Worm (Caenorhabditis elegans) whole organism, early embryonic: ENCODE data around the gene ZK287.9.

Source experiments
- B0310.2 ChIP-seq: sonication (generic microtip); optimal IDR thresholded peaks from 2 replicates; lab custom pipeline; 2016; ENCODE audit warnings: mild to moderate bottlenecking, missing genetic modification characterization, missing compliant biosample characterization
- F13C5.2 ChIP-seq: sonication (generic microtip); optimal IDR thresholded peaks from 2 replicates; lab custom pipeline; 2017; ENCODE audit warnings: mild to moderate bottlenecking, missing genetic modification characterization, inconsistent platforms, missing compliant biosample characterization
- aly-1 ChIP-seq: sonication (generic microtip); optimal IDR thresholded peaks from 2 replicates; lab custom pipeline; 2016; ENCODE audit warnings: missing genetic modification characterization, missing compliant biosample characterization
- ama-1 ChIP-seq: fragments of 150-350 bp; optimal IDR thresholded peaks from 2 replicates; lab custom pipeline; 2014
- ceh-13 ChIP-seq: fragments of 200-800 bp; sonication (Bioruptor generic); optimal IDR thresholded peaks from 2 replicates; lab custom pipeline; 2018; ENCODE audit warnings: mild to moderate bottlenecking, missing genetic modification characterization, missing compliant biosample characterization
- ceh-36 ChIP-seq: sonication (generic microtip); optimal IDR thresholded peaks from 2 replicates; lab custom pipeline; 2016; ENCODE audit warnings: missing genetic modification characterization, inconsistent platforms, missing compliant biosample characterization
- ets-7 ChIP-seq: sonication (generic microtip); optimal IDR thresholded peaks from 2 replicates; lab custom pipeline; 2016; ENCODE audit warnings: missing genotype, missing genetic modification characterization, missing compliant biosample characterization
- flt-1 ChIP-seq: fragments of 200-800 bp; sonication (Bioruptor generic); IDR thresholded peaks from 2 replicates; pipeline ENCODE4 v1.3.6; 2022; ENCODE audit warnings: missing genetic modification characterization, missing compliant biosample characterization
- hmbx-1 ChIP-seq: sonication (generic microtip); optimal IDR thresholded peaks from 2 replicates; lab custom pipeline; 2016; ENCODE audit warnings: mild to moderate bottlenecking, missing genetic modification characterization, missing compliant biosample characterization
- hmg-4 ChIP-seq: fragments of 200-800 bp; sonication (Bioruptor generic); optimal IDR thresholded peaks from 2 replicates; lab custom pipeline; 2018; ENCODE audit warnings: mild to moderate bottlenecking, missing genetic modification characterization, missing compliant biosample characterization
- hnd-1 ChIP-seq: sonication (generic microtip); optimal IDR thresholded peaks from 2 replicates; lab custom pipeline; 2016; ENCODE audit warnings: missing genetic modification characterization, missing compliant biosample characterization
- pes-1 ChIP-seq: fragments of 200-800 bp; sonication (Bioruptor generic); IDR thresholded peaks from 2 replicates; pipeline ENCODE4 v1.3.6; 2022; ENCODE audit warnings: missing genetic modification reagents, missing genetic modification characterization, missing compliant biosample characterization
- scrt-1 ChIP-seq: fragments of 200-800 bp; sonication (Bioruptor generic); IDR thresholded peaks from 2 replicates; pipeline ENCODE4 v1.3.6; 2022; ENCODE audit warnings: missing genetic modification characterization, missing compliant biosample characterization
- sea-1 ChIP-seq: fragments of 200-800 bp; sonication (Bioruptor generic); conservative IDR thresholded peaks from 2 replicates; pipeline ENCODE4 v1.3.6; 2022; ENCODE audit warnings: missing genetic modification characterization, missing compliant biosample characterization
- tbx-11 ChIP-seq: fragments of 200-800 bp; sonication (Bioruptor generic); IDR thresholded peaks from 2 replicates; pipeline ENCODE4 v1.3.6; 2022; ENCODE audit warnings: missing genetic modification characterization, missing compliant biosample characterization
- tbx-37 ChIP-seq: fragments of 200-800 bp; sonication (Bioruptor generic); conservative IDR thresholded peaks from 2 replicates; pipeline ENCODE4 v1.3.6; 2022; ENCODE audit warnings: missing genetic modification reagents, missing genetic modification characterization, missing compliant biosample characterization
- tra-4 ChIP-seq: sonication (generic microtip); optimal IDR thresholded peaks from 2 replicates; lab custom pipeline; 2017; ENCODE audit warnings: missing genetic modification characterization, missing compliant biosample characterization

Gene ZK287.9

ce11 chrV:9709747-9710146, 30.6 kb downstream of the ZK287.9 start, which contains the start of gene tag-120:
Gene tag-120 (minus strand): TSS chrV:9709814.
- TF ChIP-seq pes-1 (GFP tag; lab: Robert Waterston, UW) (no peak), B0310.2 (no peak), tbx-11 (GFP tag; lab: Robert Waterston, UW) (no peak), ceh-13 (no peak), tbx-37 (no peak), ets-7 (tag; lab: Kevin White, UChicago) (no peak), hnd-1 (tag; lab: Kevin White, UChicago) (no peak)

ce11 chrV:9711174-9711573, 32.0 kb downstream of the ZK287.9 start:
- no peak for TF ChIP-seq F13C5.2 (tag; lab: Kevin White, UChicago)
- no peak for TF ChIP-seq pes-1 (GFP tag; lab: Robert Waterston, UW)
- no peak for TF ChIP-seq hmbx-1
- TF ChIP-seq tra-4 (tag; lab: Kevin White, UChicago), result no peak
- no peak for TF ChIP-seq tbx-37
- no peak for TF ChIP-seq flt-1 (GFP tag; lab: Robert Waterston, UW)
- TF ChIP-seq ets-7 (tag; lab: Kevin White, UChicago), result no peak
- no peak for TF ChIP-seq hmg-4 (GFP tag; lab: Kevin White, UChicago)
- TF ChIP-seq aly-1 (tag; lab: Kevin White, UChicago), result no peak
- no peak for TF ChIP-seq B0310.2
- no peak for TF ChIP-seq sea-1 (GFP tag; lab: Robert Waterston, UW)
- TF ChIP-seq ceh-36 (tag; lab: Kevin White, UChicago), result no peak
- TF ChIP-seq ceh-13, result no peak
- no peak for TF ChIP-seq ama-1 (lab: Kevin White, UChicago)
- TF ChIP-seq hnd-1 (tag; lab: Kevin White, UChicago), result no peak

ce11 chrV:9712418-9713173, 33.4 kb downstream of the ZK287.9 start:
- no peak for TF ChIP-seq hnd-1 (tag; lab: Kevin White, UChicago)
- TF ChIP-seq tbx-11 (GFP tag; lab: Robert Waterston, UW), result no peak
- no peak for TF ChIP-seq hmg-4 (GFP tag; lab: Kevin White, UChicago)
- TF ChIP-seq hmbx-1, result no peak
- TF ChIP-seq pes-1 (GFP tag; lab: Robert Waterston, UW), result no peak
- no peak for TF ChIP-seq sea-1 (GFP tag; lab: Robert Waterston, UW)
- no peak for TF ChIP-seq scrt-1
- no peak for TF ChIP-seq ceh-36 (tag; lab: Kevin White, UChicago)
- no peak for TF ChIP-seq tbx-37
- no peak for TF ChIP-seq ets-7 (tag; lab: Kevin White, UChicago)
- no peak for TF ChIP-seq flt-1 (GFP tag; lab: Robert Waterston, UW)
- no peak for TF ChIP-seq B0310.2
- no peak for TF ChIP-seq ama-1 (lab: Kevin White, UChicago)
- no peak for TF ChIP-seq ceh-13
- no peak for TF ChIP-seq tra-4 (tag; lab: Kevin White, UChicago)
- TF ChIP-seq F13C5.2 (tag; lab: Kevin White, UChicago), result no peak
- no peak for TF ChIP-seq aly-1 (tag; lab: Kevin White, UChicago)

- TF ChIP-seq tra-4 (tag; lab: Kevin White, UChicago), result no peak
- no peak for TF ChIP-seq ceh-36 (tag; lab: Kevin White, UChicago)
- no peak for TF ChIP-seq F13C5.2 (tag; lab: Kevin White, UChicago)
- no peak for TF ChIP-seq flt-1 (GFP tag; lab: Robert Waterston, UW)
- TF ChIP-seq hmbx-1, result no peak
- no peak for TF ChIP-seq pes-1 (GFP tag; lab: Robert Waterston, UW)
- TF ChIP-seq scrt-1, result no peak
- TF ChIP-seq ets-7 (tag; lab: Kevin White, UChicago), result no peak
- TF ChIP-seq ama-1 (lab: Kevin White, UChicago), result no peak
- TF ChIP-seq B0310.2, result no peak
- TF ChIP-seq hnd-1 (tag; lab: Kevin White, UChicago), result no peak
- no peak for TF ChIP-seq tbx-11 (GFP tag; lab: Robert Waterston, UW)
- TF ChIP-seq tbx-37, result no peak
- no peak for TF ChIP-seq ceh-13
- no peak for TF ChIP-seq sea-1 (GFP tag; lab: Robert Waterston, UW)
- no peak for TF ChIP-seq hmg-4 (GFP tag; lab: Kevin White, UChicago)
- no peak for TF ChIP-seq aly-1 (tag; lab: Kevin White, UChicago)
These were observed 34.4 kb downstream of the ZK287.9 start, which contains the start of gene F40F9.10 for ce11 chrV:9713532-9713931. Gene F40F9.10 (minus strand): TSS chrV:9713632.

ce11 chrV:9714909-9715308, 35.8 kb downstream of the ZK287.9 start, which contains the start of gene F40F9.3:
Gene F40F9.3 (plus strand): TSS chrV:9715209.
- TF ChIP-seq tra-4 (tag; lab: Kevin White, UChicago) (no peak), ama-1 (lab: Kevin White, UChicago) (no peak)

ce11 chrV:9716397-9716796, 37.2 kb downstream of the ZK287.9 start, which contains the start of gene str-188:
Gene str-188 (plus strand): TSS chrV:9716697.
- TF ChIP-seq pes-1 (GFP tag; lab: Robert Waterston, UW) (no peak), tbx-37 (no peak), sea-1 (GFP tag; lab: Robert Waterston, UW) (no peak), scrt-1 (no peak), flt-1 (GFP tag; lab: Robert Waterston, UW) (no peak), ama-1 (lab: Kevin White, UChicago) (no peak), tbx-11 (GFP tag; lab: Robert Waterston, UW) (no peak)

ce11 chrV:9724021-9724671, 45.0 kb downstream of the ZK287.9 start, which contains the start of gene slcr-46.3:
Gene slcr-46.3 (minus strand): TSS chrV:9724106.
- TF ChIP-seq hnd-1 (tag; lab: Kevin White, UChicago), result no peak
